Fruit fly (Drosophila melanogaster) whole organism, embryonic: ENCODE data around the gene hfp.
A peak's percentile ranks its signal among the peaks of the same experiment; 100 is the strongest.

Source experiments
- Aef1 ChIP-seq: fragments of 200-800 bp; sonication (Bioruptor generic); IDR thresholded peaks from 3 replicates; pipeline ENCODE4 v1.3.6; 2022; ENCODE audit warnings: missing biosample characterization, missing genetic modification characterization
- CG10959 ChIP-seq: fragments of 200-800 bp; sonication (Bioruptor generic); IDR thresholded peaks from 2 replicates; pipeline ENCODE4 v1.3.6; 2022; ENCODE audit warnings: missing biosample characterization, missing genetic modification characterization
- CG10979 ChIP-seq: fragments of 200-800 bp; sonication (Bioruptor generic); optimal IDR thresholded peaks from 2 replicates; lab custom pipeline; 2018; ENCODE audit warnings: missing biosample characterization, mild to moderate bottlenecking, missing genetic modification characterization, moderate library complexity
- CG11695 ChIP-seq: fragments of 200-800 bp; sonication (Bioruptor generic); IDR thresholded peaks from 3 replicates; pipeline ENCODE4 v1.3.6; 2022; ENCODE audit warnings: missing biosample characterization, missing genetic modification characterization
- CG12104 ChIP-seq: fragments of 200-800 bp; sonication (Bioruptor generic); optimal IDR thresholded peaks from 3 replicates; lab custom pipeline; 2016; ENCODE audit warnings: missing biosample characterization, missing genetic modification characterization
- CG1529 ChIP-seq: fragments of 200-800 bp; sonication (Bioruptor generic); optimal IDR thresholded peaks from 3 replicates; lab custom pipeline; 2018; ENCODE audit warnings: missing biosample characterization, missing genetic modification characterization
- CG15479 ChIP-seq: fragments of 200-800 bp; sonication (Bioruptor generic); optimal IDR thresholded peaks from 3 replicates; lab custom pipeline; 2019; ENCODE audit warnings: missing biosample characterization, mild to moderate bottlenecking, missing genetic modification characterization, moderate library complexity
- CG17328 ChIP-seq: fragments of 200-800 bp; sonication (Bioruptor generic); IDR thresholded peaks from 2 replicates; pipeline ENCODE4 v1.3.6; 2022; ENCODE audit warnings: missing biosample characterization, missing genetic modification characterization
- CG2875 ChIP-seq: fragments of 200-800 bp; sonication (Bioruptor generic); optimal IDR thresholded peaks from 2 replicates; lab custom pipeline; 2017; ENCODE audit warnings: missing biosample characterization, mild to moderate bottlenecking, missing genetic modification characterization, missing genetic modification reagents
- CG30403 ChIP-seq: fragments of 200-800 bp; sonication (Bioruptor generic); optimal IDR thresholded peaks from 3 replicates; lab custom pipeline; 2016; ENCODE audit warnings: missing biosample characterization, missing genetic modification characterization
- CG31224 ChIP-seq: fragments of 200-800 bp; sonication (Bioruptor generic); IDR thresholded peaks from 2 replicates; pipeline ENCODE4 v1.3.6; 2022; ENCODE audit warnings: missing biosample characterization, missing genetic modification characterization
- CG31388 ChIP-seq: fragments of 200-800 bp; sonication (Bioruptor generic); optimal IDR thresholded peaks from 2 replicates; lab custom pipeline; 2016; ENCODE audit warnings: missing biosample characterization, missing genetic modification characterization
- CG32767 ChIP-seq: fragments of 200-800 bp; sonication (Bioruptor generic); IDR thresholded peaks from 2 replicates; pipeline ENCODE4 v1.3.6; 2022; ENCODE audit warnings: missing biosample characterization, missing genetic modification characterization
- CG32772 ChIP-seq: fragments of 200-800 bp; sonication (Bioruptor generic); IDR thresholded peaks from 2 replicates; pipeline ENCODE4 v1.3.6; 2022; ENCODE audit warnings: missing biosample characterization, missing genetic modification characterization
- CG33213 ChIP-seq: fragments of 200-800 bp; sonication (Bioruptor generic); optimal IDR thresholded peaks from 3 replicates; lab custom pipeline; 2016; ENCODE audit warnings: missing biosample characterization, missing genetic modification characterization
- CG34422 ChIP-seq: fragments of 200-800 bp; sonication (Bioruptor generic); IDR thresholded peaks from 3 replicates; pipeline ENCODE4 v1.3.6; 2022; ENCODE audit warnings: missing biosample characterization, missing genetic modification characterization
- CG4360 ChIP-seq: fragments of 200-800 bp; sonication (Bioruptor generic); IDR thresholded peaks from 2 replicates; pipeline ENCODE4 v1.3.6; 2022; ENCODE audit warnings: missing biosample characterization, missing genetic modification characterization
- CG4424 ChIP-seq: fragments of 200-800 bp; sonication (Bioruptor generic); optimal IDR thresholded peaks from 3 replicates; lab custom pipeline; 2016; ENCODE audit warnings: missing biosample characterization, missing genetic modification characterization
- CG4820 ChIP-seq: fragments of 200-800 bp; sonication (Bioruptor generic); optimal IDR thresholded peaks from 3 replicates; lab custom pipeline; 2016; ENCODE audit warnings: missing biosample characterization, missing genetic modification characterization
- CG5953 ChIP-seq: fragments of 200-800 bp; sonication (Bioruptor generic); IDR thresholded peaks from 2 replicates; pipeline ENCODE4 v1.3.6; 2022; ENCODE audit warnings: missing biosample characterization, missing genetic modification characterization
- CG7839 ChIP-seq: fragments of 200-800 bp; sonication (Bioruptor generic); optimal IDR thresholded peaks from 3 replicates; lab custom pipeline; 2018; ENCODE audit warnings: missing biosample characterization, mild to moderate bottlenecking, missing genetic modification characterization, moderate library complexity
- CG8388 ChIP-seq: fragments of 200-800 bp; sonication (Bioruptor generic); optimal IDR thresholded peaks from 2 replicates; lab custom pipeline; 2019; ENCODE audit warnings: missing biosample characterization, mild to moderate bottlenecking, missing genetic modification characterization, moderate library complexity
- CG9817 ChIP-seq: fragments of 200-800 bp; sonication (Bioruptor generic); optimal IDR thresholded peaks from 2 replicates; lab custom pipeline; 2018; ENCODE audit warnings: missing biosample characterization, mild to moderate bottlenecking, missing genetic modification characterization, moderate library complexity
- CkIIα-i1 ChIP-seq: fragments of 200-800 bp; sonication (Bioruptor generic); IDR thresholded peaks from 2 replicates; pipeline ENCODE4 v1.3.6; 2022; ENCODE audit warnings: missing biosample characterization, missing genetic modification characterization
- Ets65A ChIP-seq: fragments of 200-800 bp; sonication (Bioruptor generic); peaks from one replicate; lab custom pipeline; 2016; ENCODE audit warnings: missing biosample characterization, missing genetic modification characterization
- NFAT ChIP-seq: fragments of 200-800 bp; sonication (Bioruptor generic); IDR thresholded peaks from 2 replicates; pipeline ENCODE4 v1.3.6; 2022; ENCODE audit warnings: missing biosample characterization, missing genetic modification characterization
- Nf-YA ChIP-seq: fragments of 200-800 bp; sonication (Bioruptor generic); IDR thresholded peaks from 2 replicates; pipeline ENCODE4 v1.3.6; 2022; ENCODE audit warnings: missing biosample characterization, missing genetic modification characterization
- NfI ChIP-seq: fragments of 200-800 bp; sonication (Bioruptor generic); optimal IDR thresholded peaks from 3 replicates; lab custom pipeline; 2018; ENCODE audit warnings: missing biosample characterization, mild to moderate bottlenecking, missing genetic modification characterization, moderate library complexity
- Optix ChIP-seq: fragments of 200-800 bp; sonication (Bioruptor generic); IDR thresholded peaks from 3 replicates; pipeline ENCODE4 v1.3.6; 2022; ENCODE audit warnings: missing biosample characterization, missing genetic modification characterization
- Xbp1 ChIP-seq: fragments of 200-800 bp; sonication (Bioruptor generic); optimal IDR thresholded peaks from 3 replicates; lab custom pipeline; 2016; ENCODE audit warnings: missing biosample characterization, mild to moderate bottlenecking, missing genetic modification characterization
- Xrp1 ChIP-seq: fragments of 200-800 bp; sonication (Bioruptor generic); IDR thresholded peaks from 2 replicates; pipeline ENCODE4 v1.3.6; 2022; ENCODE audit warnings: missing biosample characterization, missing genetic modification characterization
- ara ChIP-seq: fragments of 200-800 bp; sonication (Bioruptor generic); IDR thresholded peaks from 2 replicates; pipeline ENCODE4 v1.3.6; 2022; ENCODE audit warnings: missing biosample characterization, missing genetic modification characterization
- bsh ChIP-seq, 2 experiments: fragments of 200-800 bp; sonication (Bioruptor generic); optimal IDR thresholded peaks; 2 replicates each; lab custom pipeline; 2017 to 2018; ENCODE audit warnings: mild to moderate bottlenecking in 2 of 2, missing biosample characterization in 2 of 2, missing genetic modification characterization in 2 of 2, moderate library complexity in 1 of 2
- caup ChIP-seq: fragments of 200-800 bp; sonication (Bioruptor generic); optimal IDR thresholded peaks from 3 replicates; lab custom pipeline; 2017; ENCODE audit warnings: missing biosample characterization, mild to moderate bottlenecking, missing genetic modification characterization, moderate library complexity; ENCODE audit not compliant: severe bottlenecking
- chm ChIP-seq: fragments of 200-800 bp; sonication (Bioruptor generic); IDR thresholded peaks from 2 replicates; pipeline ENCODE4 v1.3.6; 2022; ENCODE audit warnings: missing biosample characterization, missing genetic modification characterization
- crol ChIP-seq: fragments of 200-800 bp; sonication (Bioruptor generic); IDR thresholded peaks from 2 replicates; pipeline ENCODE4 v1.3.6; 2022; ENCODE audit warnings: missing biosample characterization, missing genetic modification characterization
- grau ChIP-seq: fragments of 200-800 bp; optimal IDR thresholded peaks from 3 replicates; lab custom pipeline; 2019; ENCODE audit warnings: missing biosample characterization, mild to moderate bottlenecking, missing genetic modification characterization, moderate library complexity
- gsb ChIP-seq: fragments of 200-800 bp; sonication (Bioruptor generic); IDR thresholded peaks from 2 replicates; pipeline ENCODE4 v1.3.6; 2022; ENCODE audit warnings: missing biosample characterization, missing genetic modification characterization
- hbn ChIP-seq: fragments of 200-800 bp; sonication (Bioruptor generic); IDR thresholded peaks from 2 replicates; pipeline ENCODE4 v1.3.6; 2022; ENCODE audit warnings: missing biosample characterization, missing genetic modification characterization; ENCODE audit not compliant: partially characterized antibody
- mld ChIP-seq: fragments of 200-800 bp; sonication (Bioruptor generic); IDR thresholded peaks from 3 replicates; pipeline ENCODE4 v1.3.6; 2022; ENCODE audit warnings: missing biosample characterization, missing genetic modification characterization; ENCODE audit not compliant: partially characterized antibody
- nmo ChIP-seq: fragments of 200-800 bp; sonication (Bioruptor generic); optimal IDR thresholded peaks from 2 replicates; lab custom pipeline; 2018; ENCODE audit warnings: missing biosample characterization, mild to moderate bottlenecking, missing genetic modification characterization, moderate library complexity
- onecut ChIP-seq: fragments of 200-800 bp; sonication (Bioruptor generic); IDR thresholded peaks from 2 replicates; pipeline ENCODE4 v1.3.6; 2022; ENCODE audit warnings: missing biosample characterization, missing genetic modification characterization
- otp ChIP-seq: fragments of 200-800 bp; sonication (Bioruptor generic); IDR thresholded peaks from 3 replicates; pipeline ENCODE4, ENCODE4 v1.3.6; 2022; ENCODE audit warnings: missing biosample characterization, missing genetic modification characterization
- prd ChIP-seq, 3 experiments: fragments of >200 bp in 2 of 3; fragments of 200-800 bp in 1 of 3; sonication (Bioruptor generic) in 1 of 3; optimal IDR thresholded peaks in 2 of 3; IDR thresholded peaks in 1 of 3; 2 replicates in 2 of 3; 3 replicates in 1 of 3; pipeline versions ENCODE4 v1.3.6 to Lab custom; 2017 to 2022; ENCODE audit warnings: missing biosample characterization in 1 of 3, missing genetic modification characterization in 1 of 3
- pum ChIP-seq: fragments of 200-800 bp; sonication (Bioruptor generic); optimal IDR thresholded peaks from 2 replicates; lab custom pipeline; 2016; ENCODE audit warnings: missing biosample characterization, missing genetic modification characterization
- slp2 ChIP-seq: fragments of 200-800 bp; sonication (Bioruptor generic); optimal IDR thresholded peaks from 2 replicates; lab custom pipeline; 2016; ENCODE audit warnings: missing biosample characterization, missing genetic modification characterization
- sr ChIP-seq: fragments of 200-800 bp; sonication (Bioruptor generic); IDR thresholded peaks from 3 replicates; pipeline ENCODE4 v1.3.6; 2022; ENCODE audit warnings: missing biosample characterization, missing genetic modification characterization
- vfl ChIP-seq: fragments of 200-800 bp; sonication (Bioruptor generic); optimal IDR thresholded peaks from 2 replicates; lab custom pipeline; 2016; ENCODE audit warnings: missing biosample characterization, missing genetic modification characterization
- zf30C ChIP-seq: fragments of 200-800 bp; sonication (Bioruptor generic); optimal IDR thresholded peaks from 3 replicates; lab custom pipeline; 2018; ENCODE audit warnings: missing biosample characterization, mild to moderate bottlenecking, missing genetic modification characterization
- zfh1 ChIP-seq: fragments of 200-800 bp; sonication (Bioruptor generic); IDR thresholded peaks from 3 replicates; pipeline ENCODE4 v1.3.6; 2022; ENCODE audit warnings: missing biosample characterization, missing genetic modification characterization

The hfp gene

dm6 chr3L:1464465-1464864 is 37.9 kb downstream of the hfp start (continued):
- peak; percentile 76 for TF ChIP-seq sr
- TF ChIP-seq gsb (GFP tag; lab: Robert Waterston, UW): no peak
- 0 out of 2 replicates have a peak, but pooled peaks have one; percentile 31 for TF ChIP-seq Nf-YA (GFP tag; lab: Robert Waterston, UW)
- TF ChIP-seq CG34422: 0 out of 3 replicates have a peak, but pooled peaks have one; percentile 41
- TF ChIP-seq zfh1 (GFP tag; lab: Robert Waterston, UW): peak; percentile 49; the same call in 1 of the 3 replicates
- no peak for TF ChIP-seq CG31388 (GFP tag; lab: Kevin White, UChicago)
- 0 out of 3 replicates have a peak, but pooled peaks have one; percentile 29 for TF ChIP-seq CG11695 (GFP tag; lab: Robert Waterston, UW)
- TF ChIP-seq Aef1 (GFP tag; lab: Robert Waterston, UW): no peak
- TF ChIP-seq CG31224: 0 out of 2 replicates have a peak, but pooled peaks have one; percentile 8
- TF ChIP-seq CG17328: peak; percentile 21; the same call in 1 of the 2 replicates
- no peak for TF ChIP-seq CG2875 (GFP tag; lab: Kevin White, UChicago)
- peak; percentile 15 for TF ChIP-seq NfI (GFP tag; lab: Kevin White, UChicago)
- peak; percentile 13; the same call in 1 of the 2 replicates for TF ChIP-seq onecut (GFP tag; lab: Robert Waterston, UW)
- TF ChIP-seq zf30C (GFP tag; lab: Kevin White, UChicago): peak; percentile 78
- TF ChIP-seq CG33213: no peak
- peak; percentile 45 for TF ChIP-seq nmo (GFP tag; lab: Kevin White, UChicago)
- TF ChIP-seq CG12104 (GFP tag; lab: Kevin White, UChicago): no peak
- TF ChIP-seq CG10959 (GFP tag; lab: Robert Waterston, UW): peak; percentile 39; the same call in 1 of the 2 replicates
- TF ChIP-seq caup (GFP tag; lab: Kevin White, UChicago): no peak
- TF ChIP-seq CG8388: peak; percentile 15
- peak; percentile 4 for TF ChIP-seq grau
- peak; percentile 16; the same call in 1 of the 2 replicates for TF ChIP-seq crol (GFP tag; lab: Robert Waterston, UW)
- TF ChIP-seq slp2 (GFP tag; lab: Kevin White, UChicago): no peak
- peak; percentile 29; the same call in 1 of the 2 replicates for TF ChIP-seq CkIIα-i1 (GFP tag; lab: Robert Waterston, UW)
- 0 out of 2 replicates have a peak, but pooled peaks have one; percentile 29 for TF ChIP-seq CG4360 (GFP tag; lab: Robert Waterston, UW)
- TF ChIP-seq bsh (GFP tag; optimal IDR thresholded peaks at IDR 0.05; lab: Kevin White, UChicago): peak in 1 of 2 experiments; percentile 50
- no peak for TF ChIP-seq hbn (GFP tag; lab: Robert Waterston, UW)
- TF ChIP-seq Optix (GFP tag; lab: Robert Waterston, UW): 0 out of 3 replicates have a peak, but pooled peaks have one; percentile 46
- TF ChIP-seq CG5953 (GFP tag; lab: Robert Waterston, UW): 0 out of 2 replicates have a peak, but pooled peaks have one; percentile 13
- peak; percentile 40; the same call in 1 of the 2 replicates for TF ChIP-seq chm (GFP tag; lab: Robert Waterston, UW)
- no peak for TF ChIP-seq CG4424 (GFP tag; lab: Kevin White, UChicago)
- TF ChIP-seq CG30403: peak; percentile 25
- peak; percentile 31 for TF ChIP-seq CG4820 (GFP tag; lab: Kevin White, UChicago)
- 0 out of 2 replicates have a peak, but pooled peaks have one; percentile 19 for TF ChIP-seq ara (GFP tag; lab: Robert Waterston, UW)
- TF ChIP-seq pum (GFP tag; lab: Kevin White, UChicago): no peak
- TF ChIP-seq CG10979 (tag; lab: Kevin White, UChicago): peak; percentile 54
- 0 out of 2 replicates have a peak, but pooled peaks have one; percentile 31 for TF ChIP-seq CG32767 (GFP tag; lab: Robert Waterston, UW)
- TF ChIP-seq otp (GFP tag; lab: Robert Waterston, UW): no peak
- TF ChIP-seq Ets65A (GFP tag; lab: Kevin White, UChicago): peak; percentile 25
- TF ChIP-seq mld (GFP tag; lab: Robert Waterston, UW): no peak
- peak; percentile 50; the same call in 1 of the 2 replicates for TF ChIP-seq Xrp1
- peak; percentile 59 for TF ChIP-seq CG32772 (GFP tag; lab: Robert Waterston, UW)
- TF ChIP-seq CG1529: peak; percentile 5
- no peak for TF ChIP-seq prd (optimal IDR thresholded peaks at IDR 0.05; lab: Kevin White, UChicago)
- TF ChIP-seq prd (GFP tag; IDR thresholded peaks at IDR 0.05; lab: Robert Waterston, UW): peak; percentile 54; the same call in 2 of the 3 replicates
- no peak for TF ChIP-seq vfl
- TF ChIP-seq NFAT: no peak
- TF ChIP-seq CG7839: peak; percentile 41
- TF ChIP-seq CG15479 (GFP tag; lab: Kevin White, UChicago): no peak
- no peak for TF ChIP-seq CG9817
- peak; percentile 52 for TF ChIP-seq Xbp1 (GFP tag; lab: Kevin White, UChicago)
